Fruit fly (Drosophila melanogaster) whole organism, adult: ENCODE results near the gene CG13766.

Experiments
- CG14711 ChIP-seq: fragments of 200-800 bp; sonication (Bioruptor generic); optimal IDR thresholded peaks from 2 replicates; lab custom pipeline; 2018; ENCODE audit warnings: missing biosample characterization, mild to moderate bottlenecking, missing genetic modification characterization, moderate library complexity
- CG1620 ChIP-seq: fragments of 200-800 bp; sonication (Bioruptor generic); optimal IDR thresholded peaks from 2 replicates; lab custom pipeline; 2016; ENCODE audit warnings: missing biosample characterization, missing genetic modification characterization
- CG33017 ChIP-seq: fragments of 200-800 bp; sonication (Bioruptor generic); optimal IDR thresholded peaks from 2 replicates; lab custom pipeline; 2018; ENCODE audit warnings: missing biosample characterization, mild to moderate bottlenecking, missing genetic modification characterization, moderate library complexity
- CG5204 ChIP-seq: fragments of 200-800 bp; sonication (Bioruptor generic); optimal IDR thresholded peaks from 2 replicates; lab custom pipeline; 2016; ENCODE audit warnings: missing biosample characterization, missing genetic modification characterization
- CG7101 ChIP-seq: fragments of 200-800 bp; sonication (Bioruptor generic); optimal IDR thresholded peaks from 2 replicates; lab custom pipeline; 2018; ENCODE audit warnings: missing biosample characterization, mild to moderate bottlenecking, missing genetic modification characterization, moderate library complexity
- Clk ChIP-seq: fragments of 200-800 bp; sonication (Bioruptor generic); optimal IDR thresholded peaks from 2 replicates; lab custom pipeline; 2017; ENCODE audit warnings: missing biosample characterization, missing genetic modification characterization
- Hr96 ChIP-seq: fragments of 200-800 bp; sonication (Bioruptor generic); optimal IDR thresholded peaks from 2 replicates; lab custom pipeline; 2016; ENCODE audit warnings: missing biosample characterization, missing genetic modification characterization
- bab1 ChIP-seq: fragments of 200-800 bp; sonication (Bioruptor generic); optimal IDR thresholded peaks from 3 replicates; lab custom pipeline; 2019; ENCODE audit warnings: missing biosample characterization, mild to moderate bottlenecking, missing genetic modification characterization, moderate library complexity
- cnc ChIP-seq, 2 experiments: fragments of >200 bp; optimal IDR thresholded peaks; 2 replicates each; lab custom pipeline; 2017
- kay ChIP-seq: fragments of 200-800 bp; sonication (Bioruptor generic); peaks from one replicate; lab custom pipeline; 2016; ENCODE audit warnings: missing biosample characterization, missing genetic modification characterization, borderline replicate concordance
- pad ChIP-seq: fragments of 200-800 bp; sonication (Bioruptor generic); optimal IDR thresholded peaks from 3 replicates; lab custom pipeline; 2017; ENCODE audit warnings: missing biosample characterization, missing genetic modification characterization, mild to moderate bottlenecking, moderate library complexity, missing genetic modification reagents
- tj ChIP-seq: fragments of 200-800 bp; sonication (Bioruptor generic); optimal IDR thresholded peaks from 3 replicates; lab custom pipeline; 2017; ENCODE audit warnings: missing biosample characterization, mild to moderate bottlenecking, missing genetic modification characterization, moderate library complexity

DNA sequence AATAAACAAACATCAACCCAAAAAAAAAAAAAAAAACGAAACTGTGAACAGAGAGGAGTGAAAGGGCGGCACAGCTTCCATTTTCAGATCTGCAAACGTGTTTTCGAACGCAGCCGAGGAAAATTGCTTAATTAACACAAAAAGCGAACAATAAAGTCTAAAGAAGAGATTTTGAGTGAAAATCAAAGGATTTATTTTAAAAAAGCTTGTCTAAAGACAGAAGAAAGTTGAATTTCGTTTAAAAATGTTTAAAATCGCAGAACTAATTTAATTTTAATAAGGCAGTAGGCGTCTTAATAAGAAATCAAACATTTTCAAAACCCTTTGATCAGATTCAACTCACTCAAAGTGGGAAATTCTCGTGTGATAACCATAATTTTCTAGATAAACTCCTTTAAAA is 6.8 kb downstream of the CG13766 start, which contains the start of gene COX5BL:
- TF ChIP-seq cnc (optimal IDR thresholded peaks at IDR 0.05; lab: Kevin White, UChicago) (no peak), tj (GFP tag; lab: Kevin White, UChicago) (no peak), kay (GFP tag; lab: Kevin White, UChicago) (no peak), CG5204 (GFP tag; lab: Kevin White, UChicago) (no peak), CG33017 (tag; lab: Kevin White, UChicago) (no peak), Clk (GFP tag; lab: Kevin White, UChicago) (no peak), CG1620 (GFP tag; lab: Kevin White, UChicago) (no peak), pad (GFP tag; lab: Kevin White, UChicago) (no peak), bab1 (GFP tag; lab: Kevin White, UChicago) (no peak), CG14711 (tag; lab: Kevin White, UChicago) (no peak), CG7101 (tag; lab: Kevin White, UChicago) (no peak), Hr96 (no peak)
